Worm (Caenorhabditis elegans) whole organism, midembryonic: ENCODE measurements around the gene mys-1.

Source experiments
- flt-1 ChIP-seq: fragments of 200-800 bp; sonication (Bioruptor generic); IDR thresholded peaks from 2 replicates; pipeline ENCODE4 v1.3.6; 2022; ENCODE audit warnings: missing genetic modification characterization, missing compliant biosample characterization
- klf-2 ChIP-seq: fragments of 200-800 bp; sonication (Bioruptor generic); conservative IDR thresholded peaks from 2 replicates; pipeline ENCODE4 v1.3.6; 2022; ENCODE audit warnings: missing genetic modification reagents, missing genetic modification characterization, missing compliant biosample characterization
- ref-1 ChIP-seq: fragments of 200-800 bp; sonication (Bioruptor generic); conservative IDR thresholded peaks from 2 replicates; pipeline ENCODE4 v1.3.6; 2022; ENCODE audit warnings: missing genetic modification reagents, missing genetic modification characterization, missing compliant biosample characterization
- ztf-29 ChIP-seq: fragments of 200-800 bp; sonication (Bioruptor generic); IDR thresholded peaks from 2 replicates; pipeline ENCODE4 v1.3.6; 2022; ENCODE audit warnings: missing genetic modification reagents, missing genetic modification characterization, missing compliant biosample characterization

- TF ChIP-seq ref-1 (GFP tag; lab: Robert Waterston, UW) (no peak), klf-2 (no peak), flt-1 (GFP tag; lab: Robert Waterston, UW) (no peak), ztf-29 (no peak)
Measured at ce11 chrV:7047512-7047911, 37.0 kb downstream of the mys-1 start, which contains the start of gene F20A1.8.
